Fruit fly (Drosophila melanogaster): ENCODE data around the gene CG32095.

dm6 chr3L:11816641-11817040, 8.9 kb downstream of the CG32095 start:
- TF ChIP-seq CG6792 (GFP tag; optimal IDR thresholded peaks at IDR 0.05) (no peak), CG8319 (GFP tag; optimal IDR thresholded peaks at IDR 0.05) (no peak), ss (GFP tag; optimal IDR thresholded peaks at IDR 0.05) (no peak), acj6 (GFP tag; optimal IDR thresholded peaks at IDR 0.05) (no peak), CG6808 (GFP tag; optimal IDR thresholded peaks at IDR 0.05) (no peak), Sox15 (GFP tag; optimal IDR thresholded peaks at IDR 0.05) (no peak), CG32006 (GFP tag; optimal IDR thresholded peaks at IDR 0.05) (no peak), fd59A (GFP tag; optimal IDR thresholded peaks at IDR 0.05) (no peak), CG15336 (GFP tag; IDR thresholded peaks at IDR 0.05) (no peak), topi (GFP tag; optimal IDR thresholded peaks at IDR 0.05) (no peak), vri (GFP tag; optimal IDR thresholded peaks at IDR 0.05) (no peak)
